Fruit fly (Drosophila melanogaster): Measurements from ENCODE around the gene Or65c.

- TF ChIP-seq CG8478 (optimal IDR thresholded peaks at IDR 0.05), result no peak
- TF ChIP-seq CTCF (optimal IDR thresholded peaks at IDR 0.05), result no peak
Observed at dm6 chr3L:6325312-6325711, 2.1 kb upstream of the Or65c start, which contains the start of gene Or65b.
